Worm (Caenorhabditis elegans) whole organism, mixed stage, embryonic: ENCODE results near the gene T01C8.2.

Experiments
- M03D4.4 ChIP-seq: sonication (generic microtip); optimal IDR thresholded peaks from 2 replicates; lab custom pipeline; 2017; ENCODE audit warnings: mild to moderate bottlenecking, missing genetic modification characterization, missing compliant biosample characterization
- bed-3 ChIP-seq: fragments of 200-800 bp; sonication (Bioruptor generic); optimal IDR thresholded peaks from 3 replicates; lab custom pipeline; 2018; ENCODE audit warnings: mild to moderate bottlenecking, missing genetic modification characterization, moderate library complexity, missing compliant biosample characterization
- blmp-1 ChIP-seq: fragments of 150-350 bp; optimal IDR thresholded peaks from 2 replicates; lab custom pipeline; 2014; ENCODE audit warnings: missing biosample characterization, missing genetic modification characterization
- ceh-39 ChIP-seq: fragments of 150-350 bp; optimal IDR thresholded peaks from 2 replicates; lab custom pipeline; 2014; ENCODE audit warnings: missing biosample characterization, missing genetic modification characterization
- ceh-43 ChIP-seq: fragments of 200-800 bp; sonication (Bioruptor generic); optimal IDR thresholded peaks from 2 replicates; lab custom pipeline; 2018; ENCODE audit warnings: mild to moderate bottlenecking, missing genetic modification characterization, moderate library complexity, missing compliant biosample characterization
- ces-1 ChIP-seq: fragments of 150-350 bp; optimal IDR thresholded peaks from 2 replicates; lab custom pipeline; 2014; ENCODE audit warnings: missing biosample characterization, missing genetic modification reagents, missing genetic modification characterization
- cnd-1 ChIP-seq: fragments of 200-800 bp; sonication (Bioruptor generic); optimal IDR thresholded peaks from 2 replicates; lab custom pipeline; 2018; ENCODE audit warnings: mild to moderate bottlenecking, missing genetic modification characterization, missing compliant biosample characterization
- drap-1 ChIP-seq: fragments of 200-800 bp; sonication (Bioruptor generic); optimal IDR thresholded peaks from 3 replicates; lab custom pipeline; 2018; ENCODE audit warnings: mild to moderate bottlenecking, missing genetic modification characterization, missing compliant biosample characterization
- elt-1 ChIP-seq: sonication (generic microtip); optimal IDR thresholded peaks from 2 replicates; lab custom pipeline; 2017; ENCODE audit warnings: missing genetic modification characterization, mild to moderate bottlenecking, missing compliant biosample characterization, antibody characterized with exemption, moderate library complexity, borderline replicate concordance; ENCODE audit not compliant: insufficient read depth
- elt-3 ChIP-seq: fragments of 150-350 bp; optimal IDR thresholded peaks from 2 replicates; lab custom pipeline; 2014; ENCODE audit warnings: missing biosample characterization, missing genetic modification characterization
- flh-1 ChIP-seq: fragments of 200-800 bp; sonication (Bioruptor generic); optimal IDR thresholded peaks from 2 replicates; lab custom pipeline; 2018; ENCODE audit warnings: mild to moderate bottlenecking, missing genetic modification characterization, moderate library complexity, missing compliant biosample characterization
- hlh-1 ChIP-seq: fragments of 150-350 bp; optimal IDR thresholded peaks from 2 replicates; lab custom pipeline; 2014; ENCODE audit warnings: missing biosample characterization, missing genetic modification reagents, missing genetic modification characterization
- lin-13 ChIP-seq: fragments of 150-350 bp; optimal IDR thresholded peaks from 2 replicates; lab custom pipeline; 2014; ENCODE audit warnings: missing biosample characterization, missing genetic modification characterization
- lin-32 ChIP-seq: fragments of 200-800 bp; sonication (Bioruptor generic); optimal IDR thresholded peaks from 2 replicates; lab custom pipeline; 2018; ENCODE audit warnings: mild to moderate bottlenecking, missing genetic modification characterization, missing compliant biosample characterization
- lsy-2 ChIP-seq: fragments of 150-350 bp; optimal IDR thresholded peaks from 2 replicates; lab custom pipeline; 2014; ENCODE audit warnings: missing biosample characterization, missing genetic modification characterization
- mab-5 ChIP-seq: fragments of 150-350 bp; optimal IDR thresholded peaks from 2 replicates; lab custom pipeline; 2014; ENCODE audit warnings: missing biosample characterization, missing genetic modification characterization
- mep-1 ChIP-seq: fragments of 150-350 bp; optimal IDR thresholded peaks from 2 replicates; lab custom pipeline; 2017; ENCODE audit warnings: missing biosample characterization, missing genetic modification reagents, missing genetic modification characterization, inconsistent platforms
- mls-2 ChIP-seq: sonication (generic microtip); optimal IDR thresholded peaks from 2 replicates; lab custom pipeline; 2016; ENCODE audit warnings: mild to moderate bottlenecking, missing genetic modification characterization, moderate library complexity, missing compliant biosample characterization
- nhr-12 ChIP-seq: fragments of 150-350 bp; optimal IDR thresholded peaks from 2 replicates; lab custom pipeline; 2014; ENCODE audit warnings: missing biosample characterization, missing genetic modification characterization
- nhr-2 ChIP-seq: fragments of 150-350 bp; optimal IDR thresholded peaks from 2 replicates; lab custom pipeline; 2014; ENCODE audit warnings: missing biosample characterization, missing genetic modification characterization
- nhr-237 ChIP-seq: fragments of 150-350 bp; optimal IDR thresholded peaks from 2 replicates; lab custom pipeline; 2014; ENCODE audit warnings: missing biosample characterization, missing genetic modification characterization
- nhr-28 ChIP-seq: fragments of 150-350 bp; optimal IDR thresholded peaks from 2 replicates; lab custom pipeline; 2014; ENCODE audit warnings: missing biosample characterization, missing genetic modification characterization
- pha-4 ChIP-seq: fragments of 150-350 bp; optimal IDR thresholded peaks from 2 replicates; lab custom pipeline; 2018; ENCODE audit warnings: missing biosample characterization, missing genetic modification reagents, missing genetic modification characterization
- sem-2 ChIP-seq: fragments of 200-800 bp; sonication (Bioruptor generic); optimal IDR thresholded peaks from 2 replicates; lab custom pipeline; 2018; ENCODE audit warnings: mild to moderate bottlenecking, missing genetic modification characterization, missing compliant biosample characterization
- snpc-4 ChIP-seq: fragments of 150-350 bp; optimal IDR thresholded peaks from 2 replicates; lab custom pipeline; 2014; ENCODE audit warnings: missing biosample characterization, missing genetic modification characterization
- tbx-8 ChIP-seq: fragments of 200-800 bp; sonication (Bioruptor generic); optimal IDR thresholded peaks from 2 replicates; lab custom pipeline; 2018; ENCODE audit warnings: mild to moderate bottlenecking, missing genetic modification characterization, moderate library complexity, missing compliant biosample characterization
- unc-120 ChIP-seq: sonication (generic microtip); optimal IDR thresholded peaks from 2 replicates; lab custom pipeline; 2017; ENCODE audit warnings: missing genetic modification characterization, missing compliant biosample characterization; ENCODE audit not compliant: poor library complexity, severe bottlenecking
- unc-39 ChIP-seq: fragments of 150-350 bp; optimal IDR thresholded peaks from 2 replicates; lab custom pipeline; 2014; ENCODE audit warnings: missing biosample characterization, missing genetic modification characterization
- unc-62 ChIP-seq: fragments of 150-350 bp; optimal IDR thresholded peaks from 2 replicates; lab custom pipeline; 2014; ENCODE audit warnings: missing biosample characterization, missing genetic modification reagents, missing genetic modification characterization
- zip-8 ChIP-seq: fragments of 150-350 bp; optimal IDR thresholded peaks from 2 replicates; lab custom pipeline; 2014; ENCODE audit warnings: missing biosample characterization, missing genetic modification characterization
- ztf-11 ChIP-seq: fragments of 150-350 bp; optimal IDR thresholded peaks from 2 replicates; lab custom pipeline; 2014; ENCODE audit warnings: missing biosample characterization, missing genetic modification characterization

Gene T01C8.2

ce11 chrX:16786021-16786488 is at the start of gene T01C8.2:
Gene T01C8.2, plus strand, starts transcription at chrX:16786438.
- TF ChIP-seq M03D4.4 (tag; lab: Kevin White, UChicago), result no peak
- no peak for TF ChIP-seq tbx-8 (GFP tag; lab: Kevin White, UChicago)
- no peak for TF ChIP-seq ceh-39 (tag; lab: Kevin White, UChicago)
- TF ChIP-seq unc-62 (GFP tag; lab: Kevin White, UChicago), result no peak
- TF ChIP-seq drap-1 (GFP tag; lab: Kevin White, UChicago), result no peak
- TF ChIP-seq blmp-1 (tag; lab: Kevin White, UChicago), result no peak
- TF ChIP-seq nhr-28 (tag; lab: Kevin White, UChicago), result no peak
- no peak for TF ChIP-seq snpc-4
- TF ChIP-seq, all 35 proteins: peak for 0

- TF ChIP-seq tbx-8 (GFP tag; lab: Kevin White, UChicago), result no peak
- TF ChIP-seq lin-13, result no peak
- TF ChIP-seq drap-1 (GFP tag; lab: Kevin White, UChicago), result no peak
- no peak for TF ChIP-seq elt-3 (tag; lab: Kevin White, UChicago)
- TF ChIP-seq ces-1 (GFP tag; lab: Kevin White, UChicago), result no peak
- TF ChIP-seq M03D4.4 (tag; lab: Kevin White, UChicago), result no peak
- no peak for TF ChIP-seq unc-39 (tag; lab: Kevin White, UChicago)
- no peak for TF ChIP-seq ceh-43 (GFP tag; lab: Kevin White, UChicago)
- no peak for TF ChIP-seq blmp-1 (tag; lab: Kevin White, UChicago)
- no peak for TF ChIP-seq lin-32 (GFP tag; lab: Kevin White, UChicago)
- no peak for TF ChIP-seq nhr-12 (tag; lab: Kevin White, UChicago)
- no peak for TF ChIP-seq flh-1 (GFP tag; lab: Kevin White, UChicago)
Measured at ce11 chrX:16737478-16737877, 48.8 kb upstream of the T01C8.2 start.

ce11 chrX:16744940-16745339 is 41.3 kb upstream of the T01C8.2 start, which contains the start of gene C10E2.2:
Gene C10E2.2, plus strand, starts transcription at chrX:16745240.
- TF ChIP-seq lin-32 (GFP tag; lab: Kevin White, UChicago) (no peak), unc-120 (tag; lab: Kevin White, UChicago) (no peak), sem-2 (no peak), zip-8 (tag; lab: Kevin White, UChicago) (no peak), bed-3 (GFP tag; lab: Kevin White, UChicago) (no peak), nhr-237 (no peak), cnd-1 (tag; lab: Kevin White, UChicago) (no peak), elt-3 (tag; lab: Kevin White, UChicago) (no peak), mab-5 (tag; lab: Kevin White, UChicago) (no peak), mls-2 (no peak), snpc-4 (no peak), lin-13 (no peak), nhr-12 (tag; lab: Kevin White, UChicago) (no peak), lsy-2 (tag; lab: Kevin White, UChicago) (no peak), nhr-28 (tag; lab: Kevin White, UChicago) (no peak), tbx-8 (GFP tag; lab: Kevin White, UChicago) (no peak), ceh-43 (GFP tag; lab: Kevin White, UChicago) (no peak), flh-1 (GFP tag; lab: Kevin White, UChicago) (no peak)

ce11 chrX:16752196-16752595 is 34.0 kb upstream of the T01C8.2 start:
- TF ChIP-seq nhr-2 (tag; lab: Kevin White, UChicago) (no peak), flh-1 (GFP tag; lab: Kevin White, UChicago) (no peak), mls-2 (no peak), lin-13 (no peak), lin-32 (GFP tag; lab: Kevin White, UChicago) (no peak), elt-1 (tag; lab: Kevin White, UChicago) (no peak), unc-120 (tag; lab: Kevin White, UChicago) (no peak), ztf-11 (no peak), hlh-1 (no peak), elt-3 (tag; lab: Kevin White, UChicago) (no peak), mep-1 (tag; lab: Kevin White, UChicago) (no peak), mab-5 (tag; lab: Kevin White, UChicago) (no peak), unc-39 (tag; lab: Kevin White, UChicago) (no peak), pha-4 (tag; lab: Kevin White, UChicago) (no peak)

- no peak for TF ChIP-seq cnd-1 (tag; lab: Kevin White, UChicago)
- TF ChIP-seq, all 35 proteins: peak for 0
Measured at ce11 chrX:16754474-16754873, 31.8 kb upstream of the T01C8.2 start, which contains the start of gene C10E2.5. Gene C10E2.5, minus strand, starts transcription at chrX:16754574.
